Fruit fly (Drosophila melanogaster) ovary, adult (tissue): ENCODE results near the gene CG8492.

ENCODE experiments used
- CG17801 ChIP-seq: fragments of 200-800 bp; optimal IDR thresholded peaks from 2 replicates; lab custom pipeline; 2019; ENCODE audit warnings: missing biosample characterization, mild to moderate bottlenecking, missing genetic modification characterization, moderate library complexity; ENCODE audit not compliant: partially characterized antibody

Gene CG8492

DNA sequence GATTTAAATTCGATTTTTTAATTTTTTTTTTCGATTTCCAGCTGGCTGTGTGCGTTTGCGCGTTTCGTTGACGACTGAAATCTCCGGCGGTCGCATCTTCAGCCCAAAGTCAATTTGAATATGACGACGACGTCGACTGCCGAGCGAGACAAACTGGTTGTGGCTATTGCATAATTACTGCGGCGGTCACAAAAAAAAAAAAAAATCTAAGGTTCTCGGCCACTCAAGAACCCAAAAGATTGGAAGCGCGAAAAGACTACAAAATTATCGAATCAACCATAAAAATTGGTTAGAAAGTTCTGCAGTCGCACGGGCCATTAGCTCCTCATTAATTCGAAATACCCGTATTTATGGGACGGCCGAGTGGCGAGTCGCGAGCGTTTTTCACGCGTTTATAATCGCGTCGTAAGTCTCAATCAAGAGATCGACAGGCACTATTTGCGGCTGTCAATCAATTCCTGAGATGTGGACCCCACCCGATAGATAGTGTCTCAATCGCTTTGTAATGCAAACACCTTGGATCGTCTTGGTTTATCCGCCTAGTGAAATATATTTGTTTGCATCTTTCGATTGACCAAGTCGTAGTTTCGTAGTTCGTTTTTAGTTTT is at the start of gene CG8492:
Gene CG8492, minus strand, starts transcription at position 51 of the 608 bp plus-strand sequence.
- TF ChIP-seq CG17801 (GFP tag; lab: Kevin White, UChicago): no peak

DNA sequence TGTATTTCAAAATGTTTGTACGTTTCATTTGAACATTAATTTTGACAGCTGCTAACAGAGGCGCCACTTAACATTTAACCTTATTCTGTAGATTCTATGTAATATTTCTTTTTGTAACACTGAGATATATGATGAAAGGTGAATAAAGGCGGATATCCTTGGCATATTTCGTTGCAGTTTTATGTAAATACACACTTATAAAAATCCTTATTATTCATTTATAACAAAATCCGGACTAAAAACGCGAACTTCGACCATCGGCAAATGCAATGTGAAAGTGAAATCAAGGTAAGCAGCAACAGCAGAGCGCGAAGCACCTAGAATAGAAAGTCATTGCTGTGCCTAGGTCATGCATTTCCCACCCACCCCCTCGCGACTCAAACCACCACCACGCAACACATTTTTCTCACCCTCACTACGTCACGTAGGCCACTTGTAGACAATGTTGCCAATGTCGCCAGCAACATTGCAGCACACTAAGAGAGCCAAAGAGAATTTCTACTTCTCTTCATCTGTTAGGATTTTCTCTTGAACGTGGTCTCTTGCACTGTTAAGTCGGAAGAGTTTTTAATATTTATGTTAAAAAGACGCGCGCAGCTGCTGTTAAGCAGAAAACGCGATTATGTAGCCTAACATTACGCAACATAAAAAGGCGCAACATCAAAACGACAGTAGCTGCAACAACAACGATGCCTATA is 49.5 kb upstream of the CG8492 start:
- no peak for TF ChIP-seq CG17801 (GFP tag; lab: Kevin White, UChicago)

DNA sequence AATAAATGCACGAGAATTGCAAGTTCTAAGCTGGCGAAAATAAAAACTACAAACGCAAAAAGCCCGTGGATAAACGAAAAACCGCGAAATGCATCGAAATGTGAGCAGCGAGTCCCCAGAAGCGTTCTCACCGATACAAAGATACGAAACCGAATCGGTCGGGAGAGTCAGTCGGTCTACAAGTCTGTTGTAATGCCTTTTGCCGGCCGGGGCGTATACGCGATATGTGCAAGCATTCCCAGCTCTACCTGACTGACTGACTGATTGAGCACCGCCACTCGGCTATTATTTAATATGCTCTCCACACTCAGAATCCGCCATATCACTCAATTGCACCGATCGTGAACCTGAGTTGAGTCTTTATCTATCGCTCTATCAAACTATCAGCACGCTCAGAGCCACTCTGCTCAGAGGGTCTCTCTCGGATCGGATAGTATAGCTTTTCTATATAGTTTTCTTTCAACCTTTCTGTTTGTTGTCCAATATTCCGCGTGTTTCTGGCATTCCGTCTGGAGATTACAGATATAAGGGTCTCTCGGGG is 43.4 kb upstream of the CG8492 start, which contains the start of gene Clk:
Gene Clk, minus strand, starts transcription at position 239 of the 541 bp plus-strand sequence.
- no peak for TF ChIP-seq CG17801 (GFP tag; lab: Kevin White, UChicago)

DNA sequence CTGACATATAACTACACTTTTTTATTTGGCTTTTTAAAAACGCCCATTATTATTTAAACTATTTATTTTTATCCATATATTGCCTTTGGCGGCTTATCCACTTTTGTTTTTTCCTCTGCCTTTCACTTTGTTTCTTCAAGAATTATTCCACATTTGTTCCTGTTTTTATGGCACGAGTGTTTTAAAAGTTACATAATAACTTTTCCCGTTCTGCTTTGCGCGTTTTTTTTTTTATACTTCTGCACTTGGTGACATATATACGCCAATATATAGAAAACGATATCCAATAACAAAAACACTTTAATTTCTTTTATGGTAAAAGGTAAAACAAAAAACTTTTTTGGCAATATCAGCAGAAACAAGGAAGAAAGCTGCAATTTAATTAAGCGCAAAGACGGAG is 42.7 kb upstream of the CG8492 start:
- TF ChIP-seq CG17801 (GFP tag; lab: Kevin White, UChicago): no peak

DNA sequence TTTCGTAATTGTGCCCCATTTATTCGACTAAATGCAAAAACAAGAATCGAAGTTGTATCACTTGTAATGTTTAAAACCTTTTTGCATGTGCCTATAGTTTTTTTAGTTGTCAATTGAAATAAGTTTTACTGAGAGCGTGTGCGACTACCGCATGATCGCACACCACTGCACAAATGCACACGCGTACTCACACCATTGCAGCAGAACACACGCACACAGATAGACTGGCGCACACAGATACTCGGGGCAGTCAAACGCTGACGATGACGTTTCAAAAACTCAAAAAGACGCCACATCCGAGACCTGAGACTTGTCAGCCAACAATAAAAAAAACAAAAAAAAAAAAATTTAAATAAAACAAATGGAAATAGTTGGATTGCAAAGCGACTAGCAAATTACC is 41.5 kb upstream of the CG8492 start:
- TF ChIP-seq CG17801 (GFP tag; lab: Kevin White, UChicago): peak; percentile 36

DNA sequence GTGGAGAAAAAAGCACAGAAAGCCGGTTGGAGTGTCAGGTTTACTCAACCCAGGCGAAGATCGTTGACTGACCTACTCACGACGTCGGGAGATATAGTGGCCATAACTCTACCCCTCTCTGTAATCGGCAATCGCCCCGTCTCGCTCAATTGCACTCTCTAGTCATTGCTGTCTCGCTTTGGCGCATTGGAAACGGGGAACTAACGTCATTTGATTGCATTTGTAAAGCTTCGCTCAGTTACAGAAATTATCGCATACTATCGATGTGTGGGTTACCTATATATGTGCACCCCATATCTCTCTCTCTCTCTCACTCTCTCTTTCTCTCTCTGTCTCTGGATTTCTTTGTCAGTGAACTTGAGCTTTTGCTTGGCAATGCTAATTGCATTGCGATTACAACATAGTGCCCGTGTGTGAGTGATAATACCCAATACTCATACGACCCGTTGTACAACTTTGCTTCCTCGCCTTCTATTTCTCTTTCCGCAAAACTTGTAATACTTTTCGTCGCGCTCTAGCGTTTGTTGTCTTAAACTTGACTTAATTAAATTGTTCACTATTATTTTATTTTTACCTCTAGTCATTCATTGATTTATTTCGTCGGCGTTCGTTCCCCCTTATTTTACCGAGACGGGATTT is 40.3 kb upstream of the CG8492 start:
- peak; percentile 10 for TF ChIP-seq CG17801 (GFP tag; lab: Kevin White, UChicago)

DNA sequence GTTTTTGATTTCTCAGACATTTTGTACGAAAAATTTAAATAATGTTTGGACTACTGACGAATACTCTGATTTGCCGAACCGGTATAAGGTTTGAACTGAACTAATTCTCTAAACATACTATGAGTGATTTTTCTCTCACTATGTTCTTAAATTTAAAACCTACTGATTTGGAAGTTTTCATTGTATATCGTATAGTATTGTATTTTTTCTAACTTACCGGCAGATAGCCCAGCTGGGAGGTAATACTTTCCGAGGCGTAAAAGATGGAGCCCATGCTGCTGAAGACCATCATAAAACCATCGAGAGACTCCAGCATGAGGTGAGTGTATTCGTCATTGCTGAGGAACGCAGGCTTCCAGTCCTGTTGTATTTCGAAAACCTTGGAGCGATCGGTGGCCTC is 36.3 kb upstream of the CG8492 start, which contains the start of gene CG32371:
Gene CG32371, minus strand, starts transcription at position 101 of the 400 bp plus-strand sequence.
- no peak for TF ChIP-seq CG17801 (GFP tag; lab: Kevin White, UChicago)

DNA sequence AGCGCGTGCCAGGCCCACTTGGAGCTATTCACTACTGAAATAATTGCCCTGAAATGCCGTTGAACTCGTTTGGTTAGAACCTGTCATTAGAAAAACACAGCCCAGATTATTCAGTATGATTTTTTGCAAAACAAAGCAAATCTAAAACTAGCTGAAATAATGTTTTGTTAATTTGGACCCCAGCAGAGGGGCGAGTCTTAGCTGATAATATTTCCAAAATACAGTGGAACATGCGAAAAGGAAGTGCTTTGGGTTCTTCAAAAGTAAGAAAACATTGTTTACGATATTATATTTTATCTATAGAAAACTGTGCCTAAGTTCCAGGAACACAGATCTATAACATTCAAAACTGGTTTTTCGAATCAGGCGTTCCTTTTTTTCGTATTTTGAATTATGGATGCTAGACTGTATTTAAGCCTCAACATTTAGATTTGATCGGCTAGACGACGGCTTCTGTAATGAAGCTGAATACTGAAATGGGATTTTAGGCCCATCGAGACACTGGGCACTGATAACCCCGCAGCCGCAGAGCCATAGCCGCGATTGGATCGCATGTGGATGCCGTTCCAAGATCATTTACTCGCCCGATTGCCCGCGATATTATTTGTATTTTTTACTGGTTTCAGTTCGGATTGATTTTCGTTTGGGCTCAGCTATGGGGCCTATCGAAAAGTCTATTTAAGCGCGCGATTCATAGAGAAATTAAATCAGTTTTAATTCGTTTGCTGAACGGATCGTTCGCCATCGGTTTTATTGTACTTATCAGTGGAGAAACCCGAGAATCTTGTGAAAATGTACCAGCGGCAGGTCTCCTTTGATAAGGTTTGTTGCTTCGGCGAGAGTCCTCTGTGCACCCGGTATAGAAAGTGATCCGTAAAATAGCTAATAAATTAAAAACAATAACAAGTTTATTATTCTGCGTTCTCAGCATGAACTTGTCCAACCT is 28.1 kb upstream of the CG8492 start, which contains the start of gene Hn:
Gene Hn, plus strand, starts transcription at position 619 of the 946 bp plus-strand sequence.
- no peak for TF ChIP-seq CG17801 (GFP tag; lab: Kevin White, UChicago)

DNA sequence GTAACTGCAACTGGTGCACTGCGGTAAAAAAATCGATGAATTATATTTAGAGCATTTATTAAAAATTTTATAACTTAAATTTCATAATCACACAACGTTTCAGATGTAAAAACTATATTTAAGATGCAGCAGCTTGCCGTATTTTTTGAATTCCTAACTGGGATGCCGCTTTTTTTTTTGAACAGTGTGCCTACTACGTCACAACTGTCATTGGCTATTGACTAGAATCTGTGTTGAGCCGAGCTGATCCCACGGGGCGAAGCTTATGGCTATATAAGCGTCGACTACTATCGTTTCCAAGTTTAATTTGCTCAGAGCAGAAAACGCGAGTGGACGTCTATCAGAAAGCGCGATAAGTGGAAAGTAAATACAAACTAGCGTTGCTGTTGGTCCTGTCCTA is 22.1 kb upstream of the CG8492 start, which contains the start of gene CG7409:
Gene CG7409, plus strand, starts transcription at position 301 of the 400 bp plus-strand sequence.
- no peak for TF ChIP-seq CG17801 (GFP tag; lab: Kevin White, UChicago)

DNA sequence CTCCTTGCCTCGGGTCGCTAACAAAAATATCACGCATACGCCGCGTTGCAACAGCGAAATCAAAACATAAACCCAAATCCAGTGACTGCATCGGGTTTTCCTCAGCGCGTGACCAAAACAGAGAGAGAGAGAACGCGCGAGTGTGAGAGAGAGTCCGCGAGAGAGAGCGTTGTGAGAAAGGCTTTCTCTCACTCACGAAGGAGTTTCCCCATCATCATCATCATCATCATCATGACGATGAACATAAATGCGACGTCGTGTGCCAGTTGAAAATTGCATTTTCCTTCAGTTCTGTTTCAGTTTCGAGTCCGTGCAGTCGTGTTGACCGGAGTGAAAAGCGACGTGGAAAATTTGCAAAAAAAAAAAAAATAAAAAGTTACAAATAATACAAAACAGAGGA is 15.1 kb upstream of the CG8492 start, which contains the start of gene CG13685:
Gene CG13685, plus strand, starts transcription at position 301 of the 400 bp plus-strand sequence.
- TF ChIP-seq CG17801 (GFP tag; lab: Kevin White, UChicago): no peak

DNA sequence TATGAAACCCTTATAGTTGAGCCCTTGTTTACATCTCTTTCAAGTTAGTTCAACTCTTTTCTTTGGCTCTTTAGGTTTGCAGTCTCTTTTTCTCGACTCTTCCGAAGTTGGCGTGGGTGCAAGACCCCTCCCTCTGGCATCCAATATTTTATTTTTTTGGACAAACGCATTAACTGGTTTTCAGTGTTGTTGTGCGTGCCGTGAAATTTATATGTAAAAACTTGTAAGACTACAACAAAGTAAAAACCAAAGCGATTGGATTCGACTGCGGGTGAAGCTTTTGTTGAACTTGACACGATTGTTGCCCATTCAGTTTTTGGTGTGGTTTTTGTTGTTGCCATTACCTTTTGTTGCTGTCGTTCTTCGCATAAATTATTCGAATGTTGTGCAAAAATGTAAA is 11.8 kb upstream of the CG8492 start:
- TF ChIP-seq CG17801 (GFP tag; lab: Kevin White, UChicago): no peak

DNA sequence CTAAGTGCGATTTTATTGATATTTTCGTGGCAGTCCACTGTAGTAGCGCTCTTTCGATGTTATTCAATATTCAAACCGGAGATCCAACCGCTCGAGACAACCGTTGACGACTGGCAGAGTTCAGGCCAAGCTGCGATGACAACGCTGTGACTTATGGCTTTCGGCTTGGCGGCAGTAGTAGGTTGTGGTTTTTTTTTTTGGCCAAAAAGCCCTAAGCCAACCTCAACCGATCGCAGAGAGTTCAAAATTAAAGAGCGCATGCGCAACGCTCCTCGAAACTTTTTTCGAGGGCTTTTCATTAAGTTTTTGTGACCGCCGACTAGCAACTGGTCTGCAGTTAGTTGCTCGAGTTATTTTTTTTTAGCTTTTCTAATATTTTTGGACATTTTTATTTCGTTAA is 10.9 kb upstream of the CG8492 start, which contains the start of gene Snmp2:
Gene Snmp2, minus strand, starts transcription at position 101 of the 400 bp plus-strand sequence.
- TF ChIP-seq CG17801 (GFP tag; lab: Kevin White, UChicago): no peak

DNA sequence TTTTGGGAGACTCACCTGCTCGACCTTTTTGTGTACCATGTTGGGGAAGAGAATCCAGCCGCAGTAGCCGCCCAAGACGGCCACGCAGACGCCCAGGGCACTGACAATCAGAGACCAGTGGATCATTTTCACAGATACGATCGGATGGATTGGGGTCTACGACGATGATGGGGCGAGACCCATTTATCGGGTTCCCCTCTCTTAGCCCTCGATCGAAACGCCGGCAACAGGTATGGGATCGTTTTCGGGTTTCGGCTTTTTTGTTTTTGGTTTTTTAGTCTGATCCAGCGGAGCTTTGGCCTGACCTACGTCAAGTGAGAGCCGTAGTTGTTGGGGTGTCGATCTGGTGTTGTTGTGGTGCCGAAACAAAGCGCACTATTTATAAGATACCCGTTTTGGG is 10.0 kb upstream of the CG8492 start:
- no peak for TF ChIP-seq CG17801 (GFP tag; lab: Kevin White, UChicago)

DNA sequence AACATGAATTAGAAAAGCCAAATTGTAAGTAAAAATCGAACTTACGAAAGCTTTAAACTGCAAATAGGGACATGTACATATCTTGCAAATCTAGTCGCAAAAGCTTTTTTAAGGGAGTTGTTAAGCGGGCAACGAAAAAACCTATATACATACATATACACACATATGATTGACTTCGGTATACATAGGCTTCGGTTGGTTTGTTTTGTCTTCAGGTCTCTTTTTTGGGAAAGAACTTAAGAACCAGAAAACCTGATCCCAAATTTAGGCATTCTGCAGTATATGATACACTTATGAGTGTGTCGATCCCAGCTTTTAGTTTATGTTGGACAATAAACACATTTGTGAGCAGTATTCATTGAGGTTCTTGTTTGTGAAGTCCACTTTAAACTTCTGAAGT is 5.3 kb downstream of the CG8492 start:
- no peak for TF ChIP-seq CG17801 (GFP tag; lab: Kevin White, UChicago)
